Worm (Caenorhabditis elegans) whole organism, young adult: ENCODE results near the gene srw-77.

Experiments
- F37B4.10 ChIP-seq: fragments of 200-800 bp; sonication (Bioruptor generic); IDR thresholded peaks from 2 replicates; pipeline ENCODE4 v1.3.6; 2022; ENCODE audit warnings: missing genetic modification characterization, missing compliant biosample characterization
- ama-1 ChIP-seq, 3 experiments: fragments of 150-350 bp in 1 of 3; sonication (generic microtip) in 2 of 3; optimal IDR thresholded peaks; 2 replicates each; lab custom pipeline; 2014 to 2018; ENCODE audit warnings: missing biosample characterization in 2 of 3, missing genetic modification characterization in 2 of 3, missing genetic modification reagents in 2 of 3
- rpc-1 ChIP-seq, 2 experiments: fragments of 150-350 bp in 1 of 2; sonication (generic microtip) in 1 of 2; optimal IDR thresholded peaks; 2 replicates each; lab custom pipeline; 2014 to 2018; ENCODE audit warnings: missing biosample characterization in 1 of 2, missing genetic modification characterization in 1 of 2, missing genetic modification reagents in 1 of 2, missing genotype in 1 of 2

ce11 chrV:16592947-16593791, 50.3 kb downstream of the srw-77 start:
- TF ChIP-seq ama-1 (optimal IDR thresholded peaks at IDR 0.05; lab: Kevin White, UChicago) (no peak), ama-1 (GFP tag; optimal IDR thresholded peaks at IDR 0.05; lab: Kevin White, UChicago) (no peak), rpc-1 (optimal IDR thresholded peaks at IDR 0.05; lab: Kevin White, UChicago) (no peak), rpc-1 (tag; optimal IDR thresholded peaks at IDR 0.05; lab: Kevin White, UChicago) (no peak), F37B4.10 (GFP tag; lab: Robert Waterston, UW) (no peak)
